Fruit fly (Drosophila melanogaster): ENCODE results near the gene CG34247.

DNA sequence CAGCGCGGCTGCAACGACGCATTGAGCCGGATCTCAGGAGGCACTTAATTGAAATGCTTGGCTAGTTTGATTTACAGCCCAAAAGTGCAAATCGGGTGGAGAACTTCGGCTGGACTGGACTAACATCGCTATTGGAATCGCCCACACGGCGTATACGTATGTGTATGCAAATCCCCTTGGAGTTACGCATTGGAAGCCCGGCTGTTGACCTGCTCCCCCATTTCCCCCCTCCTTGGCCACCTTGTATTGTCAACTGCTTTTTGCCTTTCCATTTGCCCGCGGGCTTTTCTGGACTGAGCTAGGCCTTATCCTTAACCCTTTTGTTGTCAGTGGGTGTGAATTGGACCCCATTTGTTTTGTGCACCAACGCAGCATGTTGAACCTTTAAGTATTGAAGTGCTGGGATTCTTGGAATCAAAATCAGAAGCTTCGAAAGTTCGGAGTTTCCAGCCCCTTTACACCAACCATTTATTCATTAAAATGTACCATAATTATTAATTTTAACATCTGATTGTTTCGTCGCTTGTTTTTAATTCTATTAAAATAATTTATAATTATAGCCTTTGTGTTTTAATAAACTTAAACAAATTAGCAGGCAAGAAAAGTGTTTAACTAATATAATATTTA is 14.1 kb upstream of the CG34247 start:
- TF ChIP-seq CTCF (optimal IDR thresholded peaks at IDR 0.05) (no peak), CG8478 (optimal IDR thresholded peaks at IDR 0.05) (no peak)

All from S2 (cell line).